Fruit fly (Drosophila melanogaster) whole organism, embryonic: ENCODE data around the gene Vps39.
A peak's percentile ranks its signal among the peaks of the same experiment; 100 is the strongest.

ENCODE experiments used
- Antp ChIP-seq: fragments of 200-800 bp; sonication (Bioruptor generic); optimal IDR thresholded peaks from 3 replicates; lab custom pipeline; 2016; ENCODE audit warnings: missing biosample characterization, missing genetic modification characterization
- Bgb ChIP-seq: fragments of 200-800 bp; sonication (Bioruptor generic); IDR thresholded peaks from 2 replicates; pipeline ENCODE4 v1.3.6; 2022; ENCODE audit warnings: missing biosample characterization, missing genetic modification characterization; ENCODE audit not compliant: partially characterized antibody
- CG11695 ChIP-seq: fragments of 200-800 bp; sonication (Bioruptor generic); IDR thresholded peaks from 3 replicates; pipeline ENCODE4 v1.3.6; 2022; ENCODE audit warnings: missing biosample characterization, missing genetic modification characterization
- CG1233 ChIP-seq: fragments of 200-800 bp; sonication (Bioruptor generic); optimal IDR thresholded peaks from 4 replicates; lab custom pipeline; 2018; ENCODE audit warnings: missing biosample characterization, mild to moderate bottlenecking, missing genetic modification characterization
- CG14050 ChIP-seq: fragments of 200-800 bp; sonication (Bioruptor generic); IDR thresholded peaks from 3 replicates; pipeline ENCODE4 v1.3.6; 2022; ENCODE audit warnings: missing biosample characterization, missing genetic modification characterization
- CG14441 ChIP-seq: fragments of 200-800 bp; sonication (Bioruptor generic); IDR thresholded peaks from 2 replicates; pipeline ENCODE4 v1.3.6; 2022; ENCODE audit warnings: missing biosample characterization, missing genetic modification characterization
- CG15601 ChIP-seq: fragments of 200-800 bp; sonication (Bioruptor generic); optimal IDR thresholded peaks from 3 replicates; lab custom pipeline; 2019; ENCODE audit warnings: missing biosample characterization, mild to moderate bottlenecking, missing genetic modification characterization, moderate library complexity
- CG1603 ChIP-seq: fragments of 200-800 bp; sonication (Bioruptor generic); optimal IDR thresholded peaks from 2 replicates; lab custom pipeline; 2019; ENCODE audit warnings: missing biosample characterization, mild to moderate bottlenecking, missing genetic modification characterization, moderate library complexity
- CG18011 ChIP-seq: fragments of 200-800 bp; sonication (Bioruptor generic); optimal IDR thresholded peaks from 2 replicates; lab custom pipeline; 2017; ENCODE audit warnings: missing biosample characterization, missing genetic modification characterization, mild to moderate bottlenecking, moderate library complexity, missing genotype
- CG18262 ChIP-seq: fragments of 200-800 bp; optimal IDR thresholded peaks from 3 replicates; lab custom pipeline; 2019; ENCODE audit warnings: missing biosample characterization, mild to moderate bottlenecking, missing genetic modification characterization, moderate library complexity
- CG2875 ChIP-seq: fragments of 200-800 bp; sonication (Bioruptor generic); optimal IDR thresholded peaks from 2 replicates; lab custom pipeline; 2017; ENCODE audit warnings: missing biosample characterization, mild to moderate bottlenecking, missing genetic modification characterization, missing genetic modification reagents
- CG32532 ChIP-seq: fragments of 200-800 bp; sonication (Bioruptor generic); IDR thresholded peaks from 2 replicates; pipeline ENCODE4 v1.3.6; 2022; ENCODE audit warnings: missing biosample characterization, missing genetic modification characterization
- CG34422 ChIP-seq: fragments of 200-800 bp; sonication (Bioruptor generic); IDR thresholded peaks from 3 replicates; pipeline ENCODE4 v1.3.6; 2022; ENCODE audit warnings: missing biosample characterization, missing genetic modification characterization
- CG42726 ChIP-seq: fragments of 200-800 bp; sonication (Bioruptor generic); IDR thresholded peaks from 2 replicates; pipeline ENCODE4 v1.3.6; 2022; ENCODE audit warnings: missing biosample characterization, missing genetic modification characterization; ENCODE audit not compliant: partially characterized antibody
- CG4707 ChIP-seq: fragments of 200-800 bp; sonication (Bioruptor generic); optimal IDR thresholded peaks from 2 replicates; lab custom pipeline; 2018; ENCODE audit warnings: missing biosample characterization, mild to moderate bottlenecking, missing genetic modification characterization, moderate library complexity
- CG7786 ChIP-seq: fragments of 200-800 bp; sonication (Bioruptor generic); optimal IDR thresholded peaks from 2 replicates; lab custom pipeline; 2016; ENCODE audit warnings: missing biosample characterization, missing genetic modification characterization
- CG8388 ChIP-seq: fragments of 200-800 bp; sonication (Bioruptor generic); optimal IDR thresholded peaks from 2 replicates; lab custom pipeline; 2019; ENCODE audit warnings: missing biosample characterization, mild to moderate bottlenecking, missing genetic modification characterization, moderate library complexity
- CG9817 ChIP-seq: fragments of 200-800 bp; sonication (Bioruptor generic); optimal IDR thresholded peaks from 2 replicates; lab custom pipeline; 2018; ENCODE audit warnings: missing biosample characterization, mild to moderate bottlenecking, missing genetic modification characterization, moderate library complexity
- CG9932 ChIP-seq: fragments of 200-800 bp; sonication (Bioruptor generic); IDR thresholded peaks from 2 replicates; pipeline ENCODE4 v1.3.6; 2022; ENCODE audit warnings: missing biosample characterization, missing genetic modification characterization
- Dfd ChIP-seq, 2 experiments: fragments of >200 bp; optimal IDR thresholded peaks; 2 replicates each; lab custom pipeline; 2017; ENCODE audit warnings: missing biosample characterization in 2 of 2, missing genetic modification characterization in 2 of 2
- Dll ChIP-seq: fragments of 200-800 bp; sonication (Bioruptor generic); IDR thresholded peaks from 4 replicates; pipeline ENCODE4 v1.3.6; 2022; ENCODE audit warnings: missing biosample characterization, missing genetic modification characterization; ENCODE audit not compliant: partially characterized antibody
- ERR ChIP-seq: fragments of 200-800 bp; sonication (Bioruptor generic); optimal IDR thresholded peaks from 2 replicates; lab custom pipeline; 2016; ENCODE audit warnings: missing biosample characterization, missing genetic modification characterization
- Eip74EF ChIP-seq, 2 experiments: fragments of 200-800 bp in 1 of 2; fragments of >200 bp in 1 of 2; sonication (Bioruptor generic) in 1 of 2; optimal IDR thresholded peaks; 2 replicates each; lab custom pipeline; 2017 to 2019; ENCODE audit warnings: missing biosample characterization in 2 of 2, missing genetic modification characterization in 2 of 2, mild to moderate bottlenecking in 1 of 2, moderate library complexity in 1 of 2
- Mes4 ChIP-seq: fragments of 200-800 bp; sonication (Bioruptor generic); optimal IDR thresholded peaks from 2 replicates; lab custom pipeline; 2016; ENCODE audit warnings: missing biosample characterization, missing genetic modification characterization
- NC2α ChIP-seq: fragments of 200-800 bp; sonication (Bioruptor generic); optimal IDR thresholded peaks from 2 replicates; lab custom pipeline; 2016; ENCODE audit warnings: missing biosample characterization, missing genetic modification characterization
- Nf-YA ChIP-seq: fragments of 200-800 bp; sonication (Bioruptor generic); IDR thresholded peaks from 2 replicates; pipeline ENCODE4 v1.3.6; 2022; ENCODE audit warnings: missing biosample characterization, missing genetic modification characterization
- Nf-YB ChIP-seq: fragments of 200-800 bp; sonication (Bioruptor generic); optimal IDR thresholded peaks from 3 replicates; lab custom pipeline; 2019; ENCODE audit warnings: missing biosample characterization, mild to moderate bottlenecking, missing genetic modification characterization, moderate library complexity
- Opbp ChIP-seq: fragments of 200-800 bp; sonication (Bioruptor generic); IDR thresholded peaks from 3 replicates; pipeline ENCODE4 v1.3.6; 2022; ENCODE audit warnings: missing biosample characterization, missing genetic modification characterization; ENCODE audit not compliant: partially characterized antibody
- Optix ChIP-seq: fragments of 200-800 bp; sonication (Bioruptor generic); IDR thresholded peaks from 3 replicates; pipeline ENCODE4 v1.3.6; 2022; ENCODE audit warnings: missing biosample characterization, missing genetic modification characterization
- Ravus ChIP-seq: fragments of 200-800 bp; sonication (Bioruptor generic); IDR thresholded peaks from 2 replicates; pipeline ENCODE4 v1.3.6; 2022; ENCODE audit warnings: missing biosample characterization, missing genetic modification characterization
- cad ChIP-seq: fragments of >200 bp; optimal IDR thresholded peaks from 2 replicates; lab custom pipeline; 2017; ENCODE audit warnings: missing biosample characterization, missing genetic modification characterization
- caup ChIP-seq: fragments of 200-800 bp; sonication (Bioruptor generic); optimal IDR thresholded peaks from 3 replicates; lab custom pipeline; 2017; ENCODE audit warnings: missing biosample characterization, mild to moderate bottlenecking, missing genetic modification characterization, moderate library complexity; ENCODE audit not compliant: severe bottlenecking
- crc ChIP-seq: fragments of 200-800 bp; sonication (Bioruptor generic); optimal IDR thresholded peaks from 2 replicates; lab custom pipeline; 2016; ENCODE audit warnings: missing biosample characterization, missing genetic modification characterization
- croc ChIP-seq: fragments of 200-800 bp; sonication (Bioruptor generic); conservative IDR thresholded peaks from 3 replicates; pipeline ENCODE4 v1.3.6; 2022; ENCODE audit warnings: missing biosample characterization, missing genetic modification characterization
- ftz-f1 ChIP-seq: fragments of 200-800 bp; sonication (Bioruptor generic); optimal IDR thresholded peaks from 2 replicates; lab custom pipeline; 2016; ENCODE audit warnings: missing biosample characterization, missing genetic modification characterization
- gt ChIP-seq: fragments of 200-800 bp; sonication (Bioruptor generic); IDR thresholded peaks from 2 replicates; pipeline ENCODE4 v1.3.6; 2022; ENCODE audit warnings: missing biosample characterization, missing genetic modification characterization
- ken ChIP-seq: fragments of 200-800 bp; sonication (Bioruptor generic); IDR thresholded peaks from 3 replicates; pipeline ENCODE4 v1.3.6; 2022; ENCODE audit warnings: missing biosample characterization, missing genetic modification characterization
- nau ChIP-seq: fragments of 200-800 bp; sonication (Bioruptor generic); optimal IDR thresholded peaks from 3 replicates; lab custom pipeline; 2017; ENCODE audit warnings: missing biosample characterization, mild to moderate bottlenecking, missing genetic modification characterization, missing genetic modification reagents
- nmo ChIP-seq: fragments of 200-800 bp; sonication (Bioruptor generic); optimal IDR thresholded peaks from 2 replicates; lab custom pipeline; 2018; ENCODE audit warnings: missing biosample characterization, mild to moderate bottlenecking, missing genetic modification characterization, moderate library complexity
- run ChIP-seq: fragments of 200-800 bp; sonication (Bioruptor generic); optimal IDR thresholded peaks from 3 replicates; lab custom pipeline; 2018; ENCODE audit warnings: missing biosample characterization, mild to moderate bottlenecking, missing genetic modification characterization
- tll ChIP-seq, 2 experiments: fragments of 200-800 bp in 1 of 2; fragments of >200 bp in 1 of 2; sonication (Bioruptor generic) in 1 of 2; optimal IDR thresholded peaks; 2 replicates each; lab custom pipeline; 2017 to 2019; ENCODE audit warnings: missing biosample characterization in 2 of 2, missing genetic modification characterization in 2 of 2, mild to moderate bottlenecking in 1 of 2, moderate library complexity in 1 of 2
- toy ChIP-seq: fragments of 200-800 bp; sonication (Bioruptor generic); IDR thresholded peaks from 2 replicates; pipeline ENCODE4 v1.3.6; 2022; ENCODE audit warnings: missing biosample characterization, missing genetic modification characterization
- trem ChIP-seq: fragments of 200-800 bp; optimal IDR thresholded peaks from 3 replicates; lab custom pipeline; 2019; ENCODE audit warnings: missing biosample characterization, mild to moderate bottlenecking, missing genetic modification characterization, moderate library complexity
- trh ChIP-seq: fragments of 200-800 bp; sonication (Bioruptor generic); optimal IDR thresholded peaks from 2 replicates; lab custom pipeline; 2016; ENCODE audit warnings: missing biosample characterization, missing genetic modification characterization
- ttk ChIP-seq: fragments of 200-800 bp; sonication (Bioruptor generic); IDR thresholded peaks from 2 replicates; pipeline ENCODE4 v2.1.2; 2022; ENCODE audit warnings: missing biosample characterization, missing genetic modification characterization
- tup ChIP-seq: fragments of 200-800 bp; sonication (Bioruptor generic); optimal IDR thresholded peaks from 2 replicates; lab custom pipeline; 2016; ENCODE audit warnings: missing biosample characterization, mild to moderate bottlenecking, missing genetic modification characterization, moderate library complexity
- unc-4 ChIP-seq: fragments of 200-800 bp; sonication (Bioruptor generic); IDR thresholded peaks from 2 replicates; pipeline ENCODE4 v1.3.6; 2022; ENCODE audit warnings: missing biosample characterization, missing genetic modification characterization; ENCODE audit not compliant: partially characterized antibody
- unpg ChIP-seq: fragments of 200-800 bp; sonication (Bioruptor generic); optimal IDR thresholded peaks from 3 replicates; lab custom pipeline; 2018; ENCODE audit warnings: missing biosample characterization, mild to moderate bottlenecking, missing genetic modification characterization, moderate library complexity
- wdn ChIP-seq: fragments of 200-800 bp; sonication (Bioruptor generic); IDR thresholded peaks from 2 replicates; pipeline ENCODE4 v1.3.6; 2022; ENCODE audit warnings: missing biosample characterization, missing genetic modification characterization
- z ChIP-seq: fragments of 200-800 bp; sonication (Bioruptor generic); IDR thresholded peaks from 3 replicates; pipeline ENCODE4 v1.3.6; 2022; ENCODE audit warnings: missing biosample characterization, missing genetic modification characterization
- zfh2 ChIP-seq: fragments of 200-800 bp; sonication (Bioruptor generic); optimal IDR thresholded peaks from 2 replicates; lab custom pipeline; 2016; ENCODE audit warnings: missing biosample characterization, missing genetic modification characterization

Gene Vps39

dm6 chr3R:18301569-18301968, 27.3 kb upstream of the Vps39 start, which contains the start of gene Polr1E (continued):
- no peak for TF ChIP-seq crc
- no peak for TF ChIP-seq Eip74EF (GFP tag; optimal IDR thresholded peaks at IDR 0.05; lab: Kevin White, UChicago)
- no peak for TF ChIP-seq CG7786 (GFP tag; lab: Kevin White, UChicago)
- TF ChIP-seq Antp (GFP tag; lab: Kevin White, UChicago) = no peak
- no peak for TF ChIP-seq trh (GFP tag; lab: Kevin White, UChicago)
- TF ChIP-seq z = no peak
- TF ChIP-seq CG32532 (GFP tag; lab: Robert Waterston, UW) = no peak
- peak; percentile 62 for TF ChIP-seq unc-4 (GFP tag; lab: Robert Waterston, UW)
- TF ChIP-seq CG14050 = no peak
- no peak for TF ChIP-seq CG9932 (GFP tag; lab: Robert Waterston, UW)
- no peak for TF ChIP-seq cad (GFP tag; lab: Kevin White, UChicago)
- TF ChIP-seq Dll (GFP tag; lab: Robert Waterston, UW) = peak; percentile 72
- no peak for TF ChIP-seq CG4707 (GFP tag; lab: Kevin White, UChicago)
- TF ChIP-seq run = no peak
- no peak for TF ChIP-seq wdn (GFP tag; lab: Robert Waterston, UW)
- TF ChIP-seq zfh2 = no peak
- TF ChIP-seq Dfd (GFP tag; optimal IDR thresholded peaks at IDR 0.05; lab: Kevin White, UChicago) = no peak
- TF ChIP-seq ERR (GFP tag; lab: Kevin White, UChicago) = no peak
- no peak for TF ChIP-seq Mes4 (GFP tag; lab: Kevin White, UChicago)
- TF ChIP-seq ken (GFP tag; lab: Robert Waterston, UW) = no peak
- TF ChIP-seq CG18011 (GFP tag; lab: Kevin White, UChicago) = peak; percentile 99
- no peak for TF ChIP-seq croc (GFP tag; lab: Robert Waterston, UW)
- no peak for TF ChIP-seq CG18262 (tag; lab: Kevin White, UChicago)
- peak; percentile 60 for TF ChIP-seq trem
- TF ChIP-seq CG1233 (GFP tag; lab: Kevin White, UChicago) = no peak
- TF ChIP-seq ftz-f1 = no peak
- no peak for TF ChIP-seq CG8388
- TF ChIP-seq unpg (GFP tag; lab: Kevin White, UChicago) = no peak
- peak; percentile 63; the same call in 2 of the 3 replicates for TF ChIP-seq Opbp (GFP tag; lab: Robert Waterston, UW)
- no peak for TF ChIP-seq CG34422 (GFP tag; lab: Robert Waterston, UW)
- TF ChIP-seq toy (GFP tag; lab: Robert Waterston, UW) = no peak
- no peak for TF ChIP-seq Nf-YA
- TF ChIP-seq tup (GFP tag; lab: Kevin White, UChicago) = no peak
- no peak for TF ChIP-seq NC2α (GFP tag; lab: Kevin White, UChicago)
- TF ChIP-seq Nf-YB (GFP tag; lab: Kevin White, UChicago) = no peak
- TF ChIP-seq CG1603 (tag; lab: Kevin White, UChicago) = peak; percentile 73
- TF ChIP-seq CG15601 (tag; lab: Kevin White, UChicago) = peak; percentile 0
- TF ChIP-seq CG14441 (GFP tag; lab: Robert Waterston, UW) = no peak
- TF ChIP-seq Bgb (GFP tag; lab: Robert Waterston, UW) = peak; percentile 80
- TF ChIP-seq Ravus (GFP tag; lab: Robert Waterston, UW) = no peak
- TF ChIP-seq CG11695 (GFP tag; lab: Robert Waterston, UW) = no peak
- TF ChIP-seq CG2875 = no peak
- no peak for TF ChIP-seq nau (GFP tag; lab: Kevin White, UChicago)
- no peak for TF ChIP-seq caup (GFP tag; lab: Kevin White, UChicago)
- TF ChIP-seq gt = no peak
- peak; percentile 39 for TF ChIP-seq nmo (GFP tag; lab: Kevin White, UChicago)
- 0 out of 2 replicates have a peak, but pooled peaks have one; percentile 36 for TF ChIP-seq CG42726 (GFP tag; lab: Robert Waterston, UW)
- no peak for TF ChIP-seq CG9817 (tag; lab: Kevin White, UChicago)
- no peak for TF ChIP-seq tll (GFP tag; optimal IDR thresholded peaks at IDR 0.05; lab: Kevin White, UChicago)
- TF ChIP-seq ttk (GFP tag; lab: Robert Waterston, UW) = no peak
- no peak for TF ChIP-seq Optix (GFP tag; lab: Robert Waterston, UW)
